Worm (Caenorhabditis elegans): Measurements from ENCODE around the gene frpr-3.

Gene frpr-3

ce11 chrV:7744068-7744467 is 27.0 kb upstream of the frpr-3 start (continued):
- TF ChIP-seq T26A8.4 (GFP tag; IDR thresholded peaks at IDR 0.05): 0 out of 2 replicates have a peak, but pooled peaks have one; percentile 47
- TF ChIP-seq snpc-4 (tag; optimal IDR thresholded peaks at IDR 0.05): no peak
- TF ChIP-seq nhr-41 (GFP tag; IDR thresholded peaks at IDR 0.05): peak; percentile 54; the same call in 1 of the 2 replicates
- no peak for TF ChIP-seq F37D6.2 (tag; optimal IDR thresholded peaks at IDR 0.05)
- TF ChIP-seq skn-1 (tag; optimal IDR thresholded peaks at IDR 0.05): no peak
- no peak for TF ChIP-seq R02D3.7 (tag; optimal IDR thresholded peaks at IDR 0.05)
- TF ChIP-seq nhr-76 (tag; optimal IDR thresholded peaks at IDR 0.05): no peak
- TF ChIP-seq saeg-2 (GFP tag; IDR thresholded peaks at IDR 0.05): peak; percentile 80; the same call in 1 of the 2 replicates
- no peak for TF ChIP-seq F26F4.8 (GFP tag; conservative IDR thresholded peaks at IDR 0.05)
- TF ChIP-seq madf-9 (GFP tag; conservative IDR thresholded peaks at IDR 0.05): no peak
- TF ChIP-seq nhr-6 (tag; optimal IDR thresholded peaks at IDR 0.05): no peak
- no peak for TF ChIP-seq Y48G9A.11 (GFP tag; IDR thresholded peaks at IDR 0.05)
- TF ChIP-seq dpl-1 (GFP tag; optimal IDR thresholded peaks at IDR 0.05): no peak
- TF ChIP-seq ceh-28 (tag; optimal IDR thresholded peaks at IDR 0.05): no peak
- no peak for TF ChIP-seq lin-13 (GFP tag; optimal IDR thresholded peaks at IDR 0.05)
- 0 out of 2 replicates have a peak, but pooled peaks have one; percentile 28 for TF ChIP-seq mxl-2 (GFP tag; conservative IDR thresholded peaks at IDR 0.05)
- peak; percentile 15 for TF ChIP-seq duxl-1 (tag; optimal IDR thresholded peaks at IDR 0.05; ENCODE audit: poor library complexity)
- peak; percentile 85 for TF ChIP-seq nhr-102 (tag; optimal IDR thresholded peaks at IDR 0.05)
- TF ChIP-seq aly-2 (tag; optimal IDR thresholded peaks at IDR 0.05): no peak
- no peak for TF ChIP-seq ces-1 (GFP tag; optimal IDR thresholded peaks at IDR 0.05)
- TF ChIP-seq ceh-82 (tag; optimal IDR thresholded peaks at IDR 0.05): no peak
- no peak for TF ChIP-seq cey-2 (tag; optimal IDR thresholded peaks at IDR 0.05; ENCODE audit: borderline replicate concordance, insufficient read depth)
- no peak for TF ChIP-seq lin-15B (tag; optimal IDR thresholded peaks at IDR 0.05)
- no peak for TF ChIP-seq daf-19 (GFP tag; conservative IDR thresholded peaks at IDR 0.05)
- peak; percentile 33 for TF ChIP-seq gei-8 (GFP tag; optimal IDR thresholded peaks at IDR 0.05)
- no peak for TF ChIP-seq ztf-11 (tag; optimal IDR thresholded peaks at IDR 0.05)
- no peak for TF ChIP-seq Y75B8A.6 (GFP tag; IDR thresholded peaks at IDR 0.05)
- no peak for TF ChIP-seq tag-97 (GFP tag; IDR thresholded peaks at IDR 0.05)
- TF ChIP-seq mes-2 (tag; optimal IDR thresholded peaks at IDR 0.05; ENCODE audit: poor library complexity, severe bottlenecking): peak; percentile 29
- peak; percentile 53 for TF ChIP-seq mep-1 (tag; optimal IDR thresholded peaks at IDR 0.05)
- TF ChIP-seq Y105C5A.15 (GFP tag; IDR thresholded peaks at IDR 0.05): no peak
- TF ChIP-seq set-16 (GFP tag; IDR thresholded peaks at IDR 0.05): peak; percentile 41; the same call in 1 of the 2 replicates
- TF ChIP-seq php-3 (GFP tag; IDR thresholded peaks at IDR 0.05): peak; percentile 93
- TF ChIP-seq dmd-9 (GFP tag; IDR thresholded peaks at IDR 0.05): no peak
- no peak for TF ChIP-seq lir-3 (tag; optimal IDR thresholded peaks at IDR 0.05)
- TF ChIP-seq daf-16 (GFP tag; optimal IDR thresholded peaks at IDR 0.05): peak in 1 of 2 experiments; percentile 69
- TF ChIP-seq daf-16 (tag; optimal IDR thresholded peaks at IDR 0.05): peak; percentile 89
- peak; percentile 88 for TF ChIP-seq nhr-48 (tag; optimal IDR thresholded peaks at IDR 0.05)
- no peak for TF ChIP-seq egl-27 (tag; optimal IDR thresholded peaks at IDR 0.05)
- TF ChIP-seq zag-1 (tag; optimal IDR thresholded peaks at IDR 0.05): no peak
- no peak for TF ChIP-seq lin-29 (GFP tag; IDR thresholded peaks at IDR 0.05)
- TF ChIP-seq ZK546.5 (tag; optimal IDR thresholded peaks at IDR 0.05): no peak
- no peak for TF ChIP-seq fkh-10 (GFP tag; optimal IDR thresholded peaks at IDR 0.05)
- peak in 1 of 2 experiments; percentile 2 for TF ChIP-seq mdl-1 (tag; optimal IDR thresholded peaks at IDR 0.05)
- TF ChIP-seq arid-1 (GFP tag; conservative IDR thresholded peaks at IDR 0.05): no peak
- TF ChIP-seq zip-2 (tag; optimal IDR thresholded peaks at IDR 0.05): no peak
- TF ChIP-seq spr-1 (tag; optimal IDR thresholded peaks at IDR 0.05): no peak
- no peak for TF ChIP-seq attf-4 (tag; optimal IDR thresholded peaks at IDR 0.05)
- no peak for TF ChIP-seq spr-3 (GFP tag; optimal IDR thresholded peaks at IDR 0.05)
- peak; percentile 100 for TF ChIP-seq tra-1 (GFP tag; IDR thresholded peaks at IDR 0.05)
- no peak for TF ChIP-seq ZK337.2 (GFP tag; IDR thresholded peaks at IDR 0.05)
- peak; percentile 25 for TF ChIP-seq nhr-77 (tag; optimal IDR thresholded peaks at IDR 0.05)
- TF ChIP-seq F44E2.7 (GFP tag; IDR thresholded peaks at IDR 0.05): no peak

All from whole organism, L4 larva.